Fruit fly (Drosophila melanogaster) whole organism, embryonic: ENCODE data around the gene CG10747.

Experiments used
- Abd-B ChIP-seq: fragments of 200-800 bp; sonication (Bioruptor generic); optimal IDR thresholded peaks from 2 replicates; lab custom pipeline; 2018; ENCODE audit warnings: missing biosample characterization, mild to moderate bottlenecking, missing genetic modification characterization, moderate library complexity
- Blimp-1 ChIP-seq: fragments of 200-800 bp; sonication (Bioruptor generic); optimal IDR thresholded peaks from 3 replicates; lab custom pipeline; 2018; ENCODE audit warnings: missing biosample characterization, missing genetic modification characterization, mild to moderate bottlenecking, moderate library complexity, missing genetic modification reagents
- BtbVII ChIP-seq: fragments of 200-800 bp; sonication (Bioruptor generic); optimal IDR thresholded peaks from 3 replicates; lab custom pipeline; 2017; ENCODE audit warnings: missing biosample characterization, mild to moderate bottlenecking, missing genetic modification characterization
- CG10267 ChIP-seq: fragments of 200-800 bp; sonication (Bioruptor generic); optimal IDR thresholded peaks from 2 replicates; lab custom pipeline; 2018; ENCODE audit warnings: missing biosample characterization, mild to moderate bottlenecking, missing genetic modification characterization, moderate library complexity
- CG10366 ChIP-seq: fragments of 200-800 bp; sonication (Bioruptor generic); IDR thresholded peaks from 2 replicates; pipeline ENCODE4 v1.3.6; 2022; ENCODE audit warnings: missing biosample characterization, missing genetic modification characterization
- CG10462 ChIP-seq: fragments of 200-800 bp; sonication (Bioruptor generic); optimal IDR thresholded peaks from 2 replicates; lab custom pipeline; 2016; ENCODE audit warnings: missing biosample characterization, missing genetic modification characterization
- CG10654 ChIP-seq: fragments of 200-800 bp; sonication (Bioruptor generic); optimal IDR thresholded peaks from 2 replicates; lab custom pipeline; 2016; ENCODE audit warnings: missing biosample characterization, missing genetic modification characterization
- CG11560 ChIP-seq: fragments of 200-800 bp; sonication (Bioruptor generic); IDR thresholded peaks from 3 replicates; pipeline ENCODE4 v1.3.6; 2022; ENCODE audit warnings: missing biosample characterization, missing genetic modification characterization
- CG11723 ChIP-seq: fragments of 200-800 bp; sonication (Bioruptor generic); optimal IDR thresholded peaks from 2 replicates; lab custom pipeline; 2017; ENCODE audit warnings: missing biosample characterization, mild to moderate bottlenecking, missing genetic modification characterization
- CG13624 ChIP-seq: fragments of 200-800 bp; sonication (Bioruptor generic); optimal IDR thresholded peaks from 2 replicates; lab custom pipeline; 2016; ENCODE audit warnings: missing biosample characterization, missing genetic modification characterization
- CG14860 ChIP-seq: fragments of 200-800 bp; sonication (Bioruptor generic); IDR thresholded peaks from 3 replicates; pipeline ENCODE4 v1.3.6; 2022; ENCODE audit warnings: missing biosample characterization, missing genetic modification characterization; ENCODE audit not compliant: partially characterized antibody
- CG1647 ChIP-seq: fragments of 200-800 bp; sonication (Bioruptor generic); optimal IDR thresholded peaks from 3 replicates; lab custom pipeline; 2016; ENCODE audit warnings: missing biosample characterization, missing genetic modification characterization
- CG18476 ChIP-seq: fragments of 200-800 bp; sonication (Bioruptor generic); optimal IDR thresholded peaks from 2 replicates; lab custom pipeline; 2016; ENCODE audit warnings: missing biosample characterization, mild to moderate bottlenecking, missing genetic modification characterization
- CG2875 ChIP-seq: fragments of 200-800 bp; sonication (Bioruptor generic); optimal IDR thresholded peaks from 2 replicates; lab custom pipeline; 2017; ENCODE audit warnings: missing biosample characterization, mild to moderate bottlenecking, missing genetic modification characterization, missing genetic modification reagents
- CG32767 ChIP-seq: fragments of 200-800 bp; sonication (Bioruptor generic); IDR thresholded peaks from 2 replicates; pipeline ENCODE4 v1.3.6; 2022; ENCODE audit warnings: missing biosample characterization, missing genetic modification characterization
- CG3838 ChIP-seq: fragments of 200-800 bp; sonication (Bioruptor generic); optimal IDR thresholded peaks from 3 replicates; lab custom pipeline; 2016; ENCODE audit warnings: missing biosample characterization, missing genetic modification characterization
- CG5245 ChIP-seq: fragments of 200-800 bp; sonication (Bioruptor generic); optimal IDR thresholded peaks from 3 replicates; lab custom pipeline; 2016; ENCODE audit warnings: missing biosample characterization, missing genetic modification characterization
- CG8290 ChIP-seq, 3 experiments: fragments of 200-800 bp; sonication (Bioruptor generic); optimal IDR thresholded peaks; 2 replicates each; lab custom pipeline; 2016 to 2019; ENCODE audit warnings: missing biosample characterization in 3 of 3, missing genetic modification characterization in 3 of 3, mild to moderate bottlenecking in 2 of 3, moderate library complexity in 1 of 3
- CG8944 ChIP-seq: fragments of 200-800 bp; sonication (Bioruptor generic); optimal IDR thresholded peaks from 3 replicates; lab custom pipeline; 2016; ENCODE audit warnings: missing biosample characterization, missing genetic modification characterization
- CG9609 ChIP-seq: fragments of 200-800 bp; sonication (Bioruptor generic); optimal IDR thresholded peaks from 3 replicates; lab custom pipeline; 2016; ENCODE audit warnings: missing biosample characterization, missing genetic modification characterization
- CG9797 ChIP-seq: fragments of 200-800 bp; sonication (Bioruptor generic); optimal IDR thresholded peaks from 3 replicates; lab custom pipeline; 2018; ENCODE audit warnings: missing biosample characterization, mild to moderate bottlenecking, missing genetic modification characterization
- D ChIP-seq, 2 experiments: fragments of 200-800 bp in 1 of 2; fragments of >200 bp in 1 of 2; sonication (Bioruptor generic) in 1 of 2; optimal IDR thresholded peaks; 2 replicates in 1 of 2; 3 replicates in 1 of 2; lab custom pipeline; 2017; ENCODE audit warnings: mild to moderate bottlenecking in 1 of 2, missing biosample characterization in 1 of 2, missing genetic modification characterization in 1 of 2, missing genetic modification reagents in 1 of 2
- Doc3 ChIP-seq: fragments of 200-800 bp; sonication (Bioruptor generic); IDR thresholded peaks from 3 replicates; pipeline ENCODE4 v1.3.6; 2022; ENCODE audit warnings: missing biosample characterization, missing genetic modification characterization; ENCODE audit not compliant: partially characterized antibody
- E2f1 ChIP-seq: fragments of 200-800 bp; sonication (Bioruptor generic); IDR thresholded peaks from 2 replicates; pipeline ENCODE4 v1.3.6; 2022; ENCODE audit warnings: missing biosample characterization, missing genetic modification characterization
- HLH4C ChIP-seq: fragments of 200-800 bp; sonication (Bioruptor generic); IDR thresholded peaks from 3 replicates; pipeline ENCODE4 v1.3.6; 2022; ENCODE audit warnings: missing biosample characterization, missing genetic modification characterization; ENCODE audit not compliant: partially characterized antibody
- Jarid2 ChIP-seq: fragments of 200-800 bp; sonication (Bioruptor generic); optimal IDR thresholded peaks from 3 replicates; lab custom pipeline; 2017; ENCODE audit warnings: mild to moderate bottlenecking, missing biosample characterization, missing genetic modification reagents, missing genetic modification characterization
- NK7.1 ChIP-seq: fragments of 200-800 bp; sonication (Bioruptor generic); optimal IDR thresholded peaks from 3 replicates; lab custom pipeline; 2016; ENCODE audit warnings: missing biosample characterization, missing genetic modification characterization
- Sox102F ChIP-seq: fragments of 200-800 bp; sonication (Bioruptor generic); optimal IDR thresholded peaks from 2 replicates; lab custom pipeline; 2018; ENCODE audit warnings: missing biosample characterization, mild to moderate bottlenecking, missing genetic modification characterization, moderate library complexity
- al ChIP-seq: fragments of 200-800 bp; sonication (Bioruptor generic); IDR thresholded peaks from 2 replicates; pipeline ENCODE4 v1.3.6; 2022; ENCODE audit warnings: missing biosample characterization, missing genetic modification characterization
- bsh ChIP-seq, 2 experiments: fragments of 200-800 bp; sonication (Bioruptor generic); optimal IDR thresholded peaks; 2 replicates each; lab custom pipeline; 2017 to 2018; ENCODE audit warnings: mild to moderate bottlenecking in 2 of 2, missing biosample characterization in 2 of 2, missing genetic modification characterization in 2 of 2, moderate library complexity in 1 of 2
- ci ChIP-seq: fragments of 200-800 bp; sonication (Bioruptor generic); IDR thresholded peaks from 3 replicates; pipeline ENCODE4 v1.3.6; 2022; ENCODE audit warnings: missing biosample characterization, missing genetic modification characterization
- crp ChIP-seq, 2 experiments: fragments of 200-800 bp; sonication (Bioruptor generic); optimal IDR thresholded peaks; 2 replicates in 1 of 2; 3 replicates in 1 of 2; lab custom pipeline; 2017; ENCODE audit warnings: missing biosample characterization in 2 of 2, missing genetic modification characterization in 2 of 2, mild to moderate bottlenecking in 1 of 2, moderate library complexity in 1 of 2
- dimm ChIP-seq: fragments of 200-800 bp; sonication (Bioruptor generic); IDR thresholded peaks from 2 replicates; pipeline ENCODE4 v1.3.6; 2022; ENCODE audit warnings: missing biosample characterization, missing genetic modification characterization
- fd3F ChIP-seq: fragments of 200-800 bp; sonication (Bioruptor generic); optimal IDR thresholded peaks from 2 replicates; lab custom pipeline; 2018; ENCODE audit warnings: missing biosample characterization, mild to moderate bottlenecking, missing genetic modification characterization, moderate library complexity
- gem ChIP-seq: fragments of 200-800 bp; sonication (Bioruptor generic); optimal IDR thresholded peaks from 2 replicates; lab custom pipeline; 2019; ENCODE audit warnings: missing biosample characterization, mild to moderate bottlenecking, missing genetic modification characterization, moderate library complexity
- gsb ChIP-seq: fragments of 200-800 bp; sonication (Bioruptor generic); IDR thresholded peaks from 2 replicates; pipeline ENCODE4 v1.3.6; 2022; ENCODE audit warnings: missing biosample characterization, missing genetic modification characterization
- h ChIP-seq: fragments of >200 bp; optimal IDR thresholded peaks from 2 replicates; lab custom pipeline; 2017
- ind ChIP-seq: fragments of 200-800 bp; sonication (Bioruptor generic); optimal IDR thresholded peaks from 3 replicates; lab custom pipeline; 2016; ENCODE audit warnings: missing biosample characterization, missing genetic modification characterization
- luna ChIP-seq: fragments of 200-800 bp; sonication (Bioruptor generic); optimal IDR thresholded peaks from 2 replicates; lab custom pipeline; 2016; ENCODE audit warnings: missing biosample characterization, missing genetic modification characterization
- org-1 ChIP-seq: fragments of 200-800 bp; sonication (Bioruptor generic); optimal IDR thresholded peaks from 2 replicates; lab custom pipeline; 2017; ENCODE audit warnings: missing biosample characterization, missing genetic modification characterization
- pzg ChIP-seq: fragments of 200-800 bp; sonication (Bioruptor generic); optimal IDR thresholded peaks from 3 replicates; lab custom pipeline; 2018; ENCODE audit warnings: missing biosample characterization, mild to moderate bottlenecking, missing genetic modification characterization, moderate library complexity
- sc ChIP-seq, 3 experiments: fragments of >200 bp in 2 of 3; fragments of 200-800 bp in 1 of 3; sonication (Bioruptor generic) in 1 of 3; optimal IDR thresholded peaks; 2 replicates in 2 of 3; 3 replicates in 1 of 3; lab custom pipeline; 2017; ENCODE audit warnings: mild to moderate bottlenecking in 1 of 3, missing biosample characterization in 1 of 3, missing genetic modification characterization in 1 of 3, missing genetic modification reagents in 1 of 3
- scrt ChIP-seq: fragments of 200-800 bp; sonication (Bioruptor generic); optimal IDR thresholded peaks from 2 replicates; lab custom pipeline; 2018; ENCODE audit warnings: missing biosample characterization, mild to moderate bottlenecking, missing genetic modification characterization, moderate library complexity
- slbo ChIP-seq: fragments of 200-800 bp; sonication (Bioruptor generic); IDR thresholded peaks from 2 replicates; pipeline ENCODE4 v1.3.6; 2022; ENCODE audit warnings: missing biosample characterization, missing genetic modification characterization
- tio ChIP-seq: fragments of 200-800 bp; sonication (Bioruptor generic); optimal IDR thresholded peaks from 2 replicates; lab custom pipeline; 2017; ENCODE audit warnings: missing biosample characterization, missing genetic modification characterization, inconsistent platforms
- unc-4 ChIP-seq: fragments of 200-800 bp; sonication (Bioruptor generic); IDR thresholded peaks from 2 replicates; pipeline ENCODE4 v1.3.6; 2022; ENCODE audit warnings: missing biosample characterization, missing genetic modification characterization; ENCODE audit not compliant: partially characterized antibody
- wor ChIP-seq: fragments of 200-800 bp; sonication (Bioruptor generic); IDR thresholded peaks from 2 replicates; pipeline ENCODE4 v1.3.6; 2022; ENCODE audit warnings: missing biosample characterization, missing genetic modification characterization
- zen ChIP-seq: fragments of 200-800 bp; sonication (Bioruptor generic); optimal IDR thresholded peaks from 3 replicates; lab custom pipeline; 2018; ENCODE audit warnings: missing biosample characterization, mild to moderate bottlenecking, missing genetic modification characterization, moderate library complexity

The CG10747 gene

dm6 chr2L:20075234-20075803 lies 15.8 kb downstream of the CG10747 start, which contains the start of the genes pr and neb (continued):
- peak; percentile 56 for TF ChIP-seq CG8290 (GFP tag; optimal IDR thresholded peaks at IDR 0.05; lab: Kevin White, UChicago)
- TF ChIP-seq CG8290 (tag; optimal IDR thresholded peaks at IDR 0.05; lab: Kevin White, UChicago), result peak in 1 of 2 experiments; percentile 64
- no peak for TF ChIP-seq BtbVII
- TF ChIP-seq CG32767, result peak; percentile 41; the same call in 1 of the 2 replicates
- TF ChIP-seq slbo (GFP tag; lab: Robert Waterston, UW), result peak; percentile 74
- TF ChIP-seq CG13624, result peak; percentile 31
- peak; percentile 43; the same call in 1 of the 2 replicates for TF ChIP-seq wor (GFP tag; lab: Robert Waterston, UW)
- peak; percentile 61 for TF ChIP-seq Abd-B (GFP tag; lab: Kevin White, UChicago)
- 0 out of 3 replicates have a peak, but pooled peaks have one; percentile 40 for TF ChIP-seq Doc3
- TF ChIP-seq ind, result peak; percentile 11
- TF ChIP-seq zen, result peak; percentile 15
- TF ChIP-seq CG1647, result peak; percentile 18
- peak; percentile 73 for TF ChIP-seq ci (GFP tag; lab: Robert Waterston, UW)
- peak; percentile 67 for TF ChIP-seq Sox102F (GFP tag; lab: Kevin White, UChicago)
- no peak for TF ChIP-seq tio (GFP tag; lab: Kevin White, UChicago)
- TF ChIP-seq HLH4C (GFP tag; lab: Robert Waterston, UW), result peak; percentile 64
- TF ChIP-seq CG2875, result no peak
- TF ChIP-seq gsb (GFP tag; lab: Robert Waterston, UW), result no peak
- no peak for TF ChIP-seq h
- TF ChIP-seq CG14860 (GFP tag; lab: Robert Waterston, UW), result no peak; the same call in 2 of the 3 replicates
- no peak for TF ChIP-seq dimm
- TF ChIP-seq CG9609 (GFP tag; lab: Kevin White, UChicago), result no peak
- peak; percentile 16 for TF ChIP-seq NK7.1 (GFP tag; lab: Kevin White, UChicago)
- no peak for TF ChIP-seq sc (optimal IDR thresholded peaks at IDR 0.05; lab: Kevin White, UChicago)
- TF ChIP-seq sc (GFP tag; optimal IDR thresholded peaks at IDR 0.05; lab: Kevin White, UChicago), result peak; percentile 27
- TF ChIP-seq scrt (GFP tag; lab: Kevin White, UChicago), result no peak
- no peak for TF ChIP-seq CG10462 (GFP tag; lab: Kevin White, UChicago)
- peak; percentile 60 for TF ChIP-seq CG10267 (tag; lab: Kevin White, UChicago)
- no peak for TF ChIP-seq org-1
- TF ChIP-seq unc-4 (GFP tag; lab: Robert Waterston, UW), result peak; percentile 44; the same call in 1 of the 2 replicates
- no peak for TF ChIP-seq CG11723
- peak; percentile 55 for TF ChIP-seq CG18476 (GFP tag; lab: Kevin White, UChicago)
- TF ChIP-seq CG11560 (tag; lab: Robert Waterston, UW), result no peak
- TF ChIP-seq D (optimal IDR thresholded peaks at IDR 0.05; lab: Kevin White, UChicago), result no peak
- no peak for TF ChIP-seq D (GFP tag; optimal IDR thresholded peaks at IDR 0.05; lab: Kevin White, UChicago)
- TF ChIP-seq CG3838 (GFP tag; lab: Kevin White, UChicago), result no peak
- TF ChIP-seq bsh (GFP tag; optimal IDR thresholded peaks at IDR 0.05; lab: Kevin White, UChicago), result peak in 1 of 2 experiments; percentile 49
- no peak for TF ChIP-seq Jarid2 (GFP tag; lab: Kevin White, UChicago)
- TF ChIP-seq crp (GFP tag; optimal IDR thresholded peaks at IDR 0.05; lab: Kevin White, UChicago), result peak; percentile 52 to 86
- peak; percentile 34 for TF ChIP-seq CG9797 (GFP tag; lab: Kevin White, UChicago)
- peak; percentile 42 for TF ChIP-seq CG5245 (GFP tag; lab: Kevin White, UChicago)
- peak; percentile 72 for TF ChIP-seq pzg
- TF ChIP-seq CG10366 (GFP tag; lab: Robert Waterston, UW), result peak; percentile 59; the same call in 1 of the 2 replicates
- peak; percentile 55 for TF ChIP-seq al
- no peak for TF ChIP-seq Blimp-1 (GFP tag; lab: Kevin White, UChicago)
- peak; percentile 79 for TF ChIP-seq gem
- TF ChIP-seq luna (GFP tag; lab: Kevin White, UChicago), result no peak
- TF ChIP-seq E2f1 (GFP tag; lab: Robert Waterston, UW), result no peak
- TF ChIP-seq fd3F, result peak; percentile 8
- TF ChIP-seq CG10654 (GFP tag; lab: Kevin White, UChicago), result peak; percentile 30
- TF ChIP-seq CG8944 (GFP tag; lab: Kevin White, UChicago), result no peak
